Fruit fly (Drosophila melanogaster) whole organism, embryonic: ENCODE measurements around the gene Surf1.
A peak's percentile ranks its signal among the peaks of the same experiment; 100 is the strongest.

Experiments used
- CG10274 ChIP-seq: fragments of 200-800 bp; sonication (Bioruptor generic); optimal IDR thresholded peaks from 3 replicates; lab custom pipeline; 2017; ENCODE audit warnings: missing biosample characterization, mild to moderate bottlenecking, missing genetic modification characterization
- CG10959 ChIP-seq: fragments of 200-800 bp; sonication (Bioruptor generic); IDR thresholded peaks from 2 replicates; pipeline ENCODE4 v1.3.6; 2022; ENCODE audit warnings: missing biosample characterization, missing genetic modification characterization
- CG11560 ChIP-seq: fragments of 200-800 bp; sonication (Bioruptor generic); IDR thresholded peaks from 3 replicates; pipeline ENCODE4 v1.3.6; 2022; ENCODE audit warnings: missing biosample characterization, missing genetic modification characterization
- CG11723 ChIP-seq: fragments of 200-800 bp; sonication (Bioruptor generic); optimal IDR thresholded peaks from 2 replicates; lab custom pipeline; 2017; ENCODE audit warnings: missing biosample characterization, mild to moderate bottlenecking, missing genetic modification characterization
- CG13424 ChIP-seq: fragments of 200-800 bp; sonication (Bioruptor generic); optimal IDR thresholded peaks from 2 replicates; lab custom pipeline; 2019; ENCODE audit warnings: missing biosample characterization, mild to moderate bottlenecking, missing genetic modification characterization, moderate library complexity
- CG14965 ChIP-seq: fragments of 200-800 bp; sonication (Bioruptor generic); optimal IDR thresholded peaks from 2 replicates; lab custom pipeline; 2016; ENCODE audit warnings: missing biosample characterization, missing genetic modification characterization, borderline replicate concordance
- CG15514 ChIP-seq: fragments of 200-800 bp; sonication (Bioruptor generic); optimal IDR thresholded peaks from 3 replicates; lab custom pipeline; 2017; ENCODE audit warnings: missing biosample characterization, missing genetic modification characterization, mild to moderate bottlenecking, moderate library complexity, missing genetic modification reagents
- CG1647 ChIP-seq: fragments of 200-800 bp; sonication (Bioruptor generic); optimal IDR thresholded peaks from 3 replicates; lab custom pipeline; 2016; ENCODE audit warnings: missing biosample characterization, missing genetic modification characterization
- CG17385 ChIP-seq: fragments of 200-800 bp; sonication (Bioruptor generic); optimal IDR thresholded peaks from 3 replicates; lab custom pipeline; 2018; ENCODE audit warnings: missing biosample characterization, mild to moderate bottlenecking, missing genetic modification characterization
- CG1792 ChIP-seq: fragments of 200-800 bp; sonication (Bioruptor generic); optimal IDR thresholded peaks from 2 replicates; lab custom pipeline; 2016; ENCODE audit warnings: missing biosample characterization, missing genetic modification characterization
- CG2129 ChIP-seq: fragments of 200-800 bp; sonication (Bioruptor generic); IDR thresholded peaks from 2 replicates; pipeline ENCODE4 v1.3.6; 2022; ENCODE audit warnings: missing biosample characterization, missing genetic modification characterization; ENCODE audit not compliant: partially characterized antibody
- CG31441 ChIP-seq: fragments of 200-800 bp; sonication (Bioruptor generic); IDR thresholded peaks from 2 replicates; pipeline ENCODE4 v1.3.6; 2022; ENCODE audit warnings: missing biosample characterization, missing genetic modification characterization
- CG3163 ChIP-seq: fragments of 200-800 bp; sonication (Bioruptor generic); optimal IDR thresholded peaks from 3 replicates; lab custom pipeline; 2016; ENCODE audit warnings: missing biosample characterization, missing genetic modification characterization
- CG32532 ChIP-seq: fragments of 200-800 bp; sonication (Bioruptor generic); IDR thresholded peaks from 2 replicates; pipeline ENCODE4 v1.3.6; 2022; ENCODE audit warnings: missing biosample characterization, missing genetic modification characterization
- CG4282 ChIP-seq: fragments of 200-800 bp; sonication (Bioruptor generic); optimal IDR thresholded peaks from 2 replicates; lab custom pipeline; 2016; ENCODE audit warnings: missing biosample characterization, missing genetic modification characterization
- CG6254 ChIP-seq: fragments of 200-800 bp; sonication (Bioruptor generic); optimal IDR thresholded peaks from 3 replicates; lab custom pipeline; 2017; ENCODE audit warnings: mild to moderate bottlenecking, missing biosample characterization, missing genetic modification reagents, missing genetic modification characterization
- CG7928 ChIP-seq: fragments of 200-800 bp; sonication (Bioruptor generic); optimal IDR thresholded peaks from 2 replicates; lab custom pipeline; 2017; ENCODE audit warnings: missing biosample characterization, mild to moderate bottlenecking, missing genetic modification characterization
- CG7987 ChIP-seq: fragments of 200-800 bp; sonication (Bioruptor generic); optimal IDR thresholded peaks from 2 replicates; lab custom pipeline; 2018; ENCODE audit warnings: missing biosample characterization, mild to moderate bottlenecking, missing genetic modification characterization, moderate library complexity
- CG8478 ChIP-seq: fragments of >200 bp; optimal IDR thresholded peaks from 2 replicates; lab custom pipeline; 2018
- CG8924 ChIP-seq: fragments of 200-800 bp; optimal IDR thresholded peaks from 3 replicates; lab custom pipeline; 2019; ENCODE audit warnings: missing biosample characterization, mild to moderate bottlenecking, missing genetic modification characterization, moderate library complexity
- CG9932 ChIP-seq: fragments of 200-800 bp; sonication (Bioruptor generic); IDR thresholded peaks from 2 replicates; pipeline ENCODE4 v1.3.6; 2022; ENCODE audit warnings: missing biosample characterization, missing genetic modification characterization
- Camta ChIP-seq: fragments of 200-800 bp; sonication (Bioruptor generic); optimal IDR thresholded peaks from 2 replicates; lab custom pipeline; 2016; ENCODE audit warnings: missing biosample characterization, missing genetic modification characterization
- D19A ChIP-seq: fragments of 200-800 bp; optimal IDR thresholded peaks from 3 replicates; lab custom pipeline; 2019; ENCODE audit warnings: missing biosample characterization, mild to moderate bottlenecking, missing genetic modification characterization, moderate library complexity
- Dad ChIP-seq: fragments of 200-800 bp; sonication (Bioruptor generic); optimal IDR thresholded peaks from 3 replicates; lab custom pipeline; 2016; ENCODE audit warnings: missing biosample characterization, missing genetic modification characterization
- Doc2 ChIP-seq: fragments of 200-800 bp; sonication (Bioruptor generic); IDR thresholded peaks from 2 replicates; pipeline ENCODE4 v1.3.6; 2022; ENCODE audit warnings: missing biosample characterization, missing genetic modification characterization
- Doc3 ChIP-seq: fragments of 200-800 bp; sonication (Bioruptor generic); IDR thresholded peaks from 3 replicates; pipeline ENCODE4 v1.3.6; 2022; ENCODE audit warnings: missing biosample characterization, missing genetic modification characterization; ENCODE audit not compliant: partially characterized antibody
- HLHmδ ChIP-seq: fragments of 200-800 bp; sonication (Bioruptor generic); optimal IDR thresholded peaks from 2 replicates; lab custom pipeline; 2018; ENCODE audit warnings: missing biosample characterization, mild to moderate bottlenecking, missing genetic modification characterization, moderate library complexity
- MBD-R2 ChIP-seq: fragments of 200-800 bp; sonication (Bioruptor generic); IDR thresholded peaks from 2 replicates; pipeline ENCODE4 v1.3.6; 2022; ENCODE audit warnings: missing biosample characterization, missing genetic modification characterization
- Meics ChIP-seq: fragments of 200-800 bp; sonication (Bioruptor generic); optimal IDR thresholded peaks from 2 replicates; lab custom pipeline; 2017; ENCODE audit warnings: missing biosample characterization, mild to moderate bottlenecking, missing genetic modification characterization
- NC2β ChIP-seq: fragments of 200-800 bp; sonication (Bioruptor generic); optimal IDR thresholded peaks from 2 replicates; lab custom pipeline; 2016; ENCODE audit warnings: missing biosample characterization, missing genetic modification characterization
- Pdp1 ChIP-seq, 2 experiments: fragments of 200-800 bp; sonication (Bioruptor generic); optimal IDR thresholded peaks; 3 replicates each; lab custom pipeline; 2016; ENCODE audit warnings: missing biosample characterization in 2 of 2, missing genetic modification characterization in 2 of 2, mild to moderate bottlenecking in 1 of 2, moderate library complexity in 1 of 2
- cad ChIP-seq: fragments of >200 bp; optimal IDR thresholded peaks from 2 replicates; lab custom pipeline; 2017; ENCODE audit warnings: missing biosample characterization, missing genetic modification characterization
- cg ChIP-seq: fragments of 200-800 bp; sonication (Bioruptor generic); optimal IDR thresholded peaks from 3 replicates; lab custom pipeline; 2019; ENCODE audit warnings: missing biosample characterization, mild to moderate bottlenecking, missing genetic modification characterization, moderate library complexity
- chif ChIP-seq, 2 experiments: fragments of 200-800 bp; sonication (Bioruptor generic); optimal IDR thresholded peaks; 3 replicates each; lab custom pipeline; 2016; ENCODE audit warnings: missing biosample characterization in 2 of 2, missing genetic modification characterization in 2 of 2
- ci ChIP-seq: fragments of 200-800 bp; sonication (Bioruptor generic); IDR thresholded peaks from 3 replicates; pipeline ENCODE4 v1.3.6; 2022; ENCODE audit warnings: missing biosample characterization, missing genetic modification characterization
- dysf ChIP-seq: fragments of 200-800 bp; sonication (Bioruptor generic); IDR thresholded peaks from 3 replicates; pipeline ENCODE4 v1.3.6; 2022; ENCODE audit warnings: missing biosample characterization, missing genetic modification characterization
- emc ChIP-seq: fragments of 200-800 bp; sonication (Bioruptor generic); optimal IDR thresholded peaks from 2 replicates; lab custom pipeline; 2016; ENCODE audit warnings: missing biosample characterization, missing genetic modification characterization
- exex ChIP-seq: fragments of 200-800 bp; sonication (Bioruptor generic); optimal IDR thresholded peaks from 4 replicates; lab custom pipeline; 2018; ENCODE audit warnings: missing biosample characterization, mild to moderate bottlenecking, missing genetic modification characterization, moderate library complexity
- fd96Cb ChIP-seq: fragments of 200-800 bp; sonication (Bioruptor generic); optimal IDR thresholded peaks from 2 replicates; lab custom pipeline; 2018; ENCODE audit warnings: missing biosample characterization, mild to moderate bottlenecking, missing genetic modification characterization, moderate library complexity
- ftz-f1 ChIP-seq: fragments of 200-800 bp; sonication (Bioruptor generic); optimal IDR thresholded peaks from 2 replicates; lab custom pipeline; 2016; ENCODE audit warnings: missing biosample characterization, missing genetic modification characterization
- her ChIP-seq: fragments of 200-800 bp; sonication (Bioruptor generic); optimal IDR thresholded peaks from 2 replicates; lab custom pipeline; 2016; ENCODE audit warnings: missing biosample characterization, missing genetic modification characterization
- nerfin-1 ChIP-seq: fragments of 200-800 bp; sonication (Bioruptor generic); optimal IDR thresholded peaks from 3 replicates; lab custom pipeline; 2019; ENCODE audit warnings: missing biosample characterization, mild to moderate bottlenecking, missing genetic modification characterization, moderate library complexity
- pho ChIP-seq: fragments of 200-800 bp; sonication (Bioruptor generic); optimal IDR thresholded peaks from 2 replicates; lab custom pipeline; 2016; ENCODE audit warnings: missing biosample characterization, missing genetic modification characterization
- pzg ChIP-seq: fragments of 200-800 bp; sonication (Bioruptor generic); optimal IDR thresholded peaks from 3 replicates; lab custom pipeline; 2018; ENCODE audit warnings: missing biosample characterization, mild to moderate bottlenecking, missing genetic modification characterization, moderate library complexity
- sens-2 ChIP-seq: fragments of 200-800 bp; sonication (Bioruptor generic); IDR thresholded peaks from 2 replicates; pipeline ENCODE4 v1.3.6; 2022; ENCODE audit warnings: missing biosample characterization, missing genetic modification characterization
- sr ChIP-seq: fragments of 200-800 bp; sonication (Bioruptor generic); IDR thresholded peaks from 3 replicates; pipeline ENCODE4 v1.3.6; 2022; ENCODE audit warnings: missing biosample characterization, missing genetic modification characterization
- ssp ChIP-seq: fragments of 200-800 bp; sonication (Bioruptor generic); IDR thresholded peaks from 2 replicates; pipeline ENCODE4 v1.3.6; 2022; ENCODE audit warnings: missing biosample characterization, missing genetic modification characterization
- twi ChIP-seq: fragments of 200-800 bp; optimal IDR thresholded peaks from 2 replicates; lab custom pipeline; 2019; ENCODE audit warnings: missing biosample characterization, mild to moderate bottlenecking, missing genetic modification characterization, moderate library complexity
- unc-4 ChIP-seq: fragments of 200-800 bp; sonication (Bioruptor generic); IDR thresholded peaks from 2 replicates; pipeline ENCODE4 v1.3.6; 2022; ENCODE audit warnings: missing biosample characterization, missing genetic modification characterization; ENCODE audit not compliant: partially characterized antibody
- vvl ChIP-seq: fragments of 200-800 bp; sonication (Bioruptor generic); IDR thresholded peaks from 2 replicates; pipeline ENCODE4 v1.3.6; 2022; ENCODE audit warnings: missing biosample characterization, missing genetic modification characterization
- yki ChIP-seq: fragments of >200 bp; optimal IDR thresholded peaks from 3 replicates; lab custom pipeline; 2018
- zen2 ChIP-seq: fragments of 200-800 bp; sonication (Bioruptor generic); IDR thresholded peaks from 3 replicates; pipeline ENCODE4 v1.3.6; 2022; ENCODE audit warnings: missing biosample characterization, missing genetic modification characterization; ENCODE audit not compliant: partially characterized antibody

Surf1 gene

DNA sequence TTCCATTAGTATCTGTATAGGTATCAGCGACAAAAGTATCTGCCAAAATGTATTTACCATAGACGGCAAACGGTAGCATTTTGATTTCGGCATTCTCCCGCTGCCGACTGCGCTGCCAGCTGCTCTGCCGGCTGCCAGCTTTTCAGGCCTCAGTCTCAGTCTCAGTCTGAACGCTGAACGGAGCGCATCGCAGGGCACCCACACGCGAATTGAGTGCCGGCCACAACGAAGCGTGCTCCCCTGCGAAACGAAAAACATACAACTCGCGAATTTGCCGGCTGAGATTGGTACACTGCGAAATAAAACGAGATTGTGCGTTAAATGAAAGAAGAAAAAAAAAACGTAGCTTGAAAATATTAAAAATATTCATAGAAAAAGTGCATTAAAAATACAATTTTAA is 40.5 kb downstream of the Surf1 start, which contains the start of gene Mp (continued):
- 0 out of 3 replicates have a peak, but pooled peaks have one; percentile 47 for TF ChIP-seq ci (GFP tag; lab: Robert Waterston, UW)
- no peak for TF ChIP-seq fd96Cb (tag; lab: Kevin White, UChicago)
- TF ChIP-seq emc (GFP tag; lab: Kevin White, UChicago): no peak
- TF ChIP-seq dysf (GFP tag; lab: Robert Waterston, UW): peak; percentile 12; the same call in 1 of the 3 replicates
- no peak for TF ChIP-seq Pdp1 (GFP tag; optimal IDR thresholded peaks at IDR 0.05; lab: Kevin White, UChicago)
- TF ChIP-seq CG2129 (GFP tag; lab: Robert Waterston, UW): no peak
- TF ChIP-seq sr (GFP tag; lab: Robert Waterston, UW): no peak
- no peak for TF ChIP-seq CG4282
- TF ChIP-seq her (GFP tag; lab: Kevin White, UChicago): no peak
- TF ChIP-seq CG15514 (GFP tag; lab: Kevin White, UChicago): no peak
- TF ChIP-seq CG6254: no peak
- TF ChIP-seq CG11723 (GFP tag; lab: Kevin White, UChicago): no peak
- peak; percentile 37; the same call in 1 of the 2 replicates for TF ChIP-seq CG32532 (GFP tag; lab: Robert Waterston, UW)
- peak; percentile 39 for TF ChIP-seq vvl (GFP tag; lab: Robert Waterston, UW)
- TF ChIP-seq CG8478: no peak
- TF ChIP-seq exex (tag; lab: Kevin White, UChicago): no peak
- no peak for TF ChIP-seq CG17385
- TF ChIP-seq CG31441: no peak
- TF ChIP-seq chif (GFP tag; optimal IDR thresholded peaks at IDR 0.05; lab: Kevin White, UChicago): no peak
- no peak for TF ChIP-seq yki
- no peak for TF ChIP-seq CG3163 (GFP tag; lab: Kevin White, UChicago)
- no peak for TF ChIP-seq cad
- no peak for TF ChIP-seq CG13424
- no peak for TF ChIP-seq Doc2
- no peak for TF ChIP-seq HLHmδ (GFP tag; lab: Kevin White, UChicago)
- TF ChIP-seq MBD-R2 (GFP tag; lab: Robert Waterston, UW): no peak
- 0 out of 2 replicates have a peak, but pooled peaks have one; percentile 20 for TF ChIP-seq CG10959
- TF ChIP-seq ftz-f1 (GFP tag; lab: Kevin White, UChicago): no peak
- TF ChIP-seq CG7928 (GFP tag; lab: Kevin White, UChicago): no peak
- TF ChIP-seq nerfin-1 (tag; lab: Kevin White, UChicago): no peak
- no peak for TF ChIP-seq D19A (tag; lab: Kevin White, UChicago)
- no peak for TF ChIP-seq Camta
- no peak for TF ChIP-seq zen2 (GFP tag; lab: Robert Waterston, UW)
- TF ChIP-seq CG10274 (GFP tag; lab: Kevin White, UChicago): peak; percentile 47
- no peak for TF ChIP-seq pzg (GFP tag; lab: Kevin White, UChicago)
- TF ChIP-seq cg (GFP tag; lab: Kevin White, UChicago): no peak
- no peak for TF ChIP-seq CG9932 (GFP tag; lab: Robert Waterston, UW)
- no peak for TF ChIP-seq twi (tag; lab: Kevin White, UChicago)
- TF ChIP-seq CG11560: no peak
- 0 out of 2 replicates have a peak, but pooled peaks have one; percentile 6 for TF ChIP-seq ssp
- TF ChIP-seq CG8924 (tag; lab: Kevin White, UChicago): no peak
- no peak for TF ChIP-seq pho (GFP tag; lab: Kevin White, UChicago)
- TF ChIP-seq CG7987 (GFP tag; lab: Kevin White, UChicago): peak; percentile 18
- TF ChIP-seq CG1647: no peak
- TF ChIP-seq Meics (GFP tag; lab: Kevin White, UChicago): no peak
- TF ChIP-seq CG14965 (GFP tag; lab: Kevin White, UChicago): no peak
- no peak for TF ChIP-seq CG1792 (GFP tag; lab: Kevin White, UChicago)
- TF ChIP-seq unc-4: no peak
- no peak for TF ChIP-seq Dad (GFP tag; lab: Kevin White, UChicago)
- TF ChIP-seq NC2β (GFP tag; lab: Kevin White, UChicago): no peak
- TF ChIP-seq Doc3: no peak
- TF ChIP-seq sens-2 (GFP tag; lab: Robert Waterston, UW): no peak
